Fruit fly (Drosophila melanogaster): ENCODE results near the gene Ube4A.
A peak's percentile ranks its signal among the peaks of the same experiment; 100 is the strongest.

The Ube4A gene

DNA sequence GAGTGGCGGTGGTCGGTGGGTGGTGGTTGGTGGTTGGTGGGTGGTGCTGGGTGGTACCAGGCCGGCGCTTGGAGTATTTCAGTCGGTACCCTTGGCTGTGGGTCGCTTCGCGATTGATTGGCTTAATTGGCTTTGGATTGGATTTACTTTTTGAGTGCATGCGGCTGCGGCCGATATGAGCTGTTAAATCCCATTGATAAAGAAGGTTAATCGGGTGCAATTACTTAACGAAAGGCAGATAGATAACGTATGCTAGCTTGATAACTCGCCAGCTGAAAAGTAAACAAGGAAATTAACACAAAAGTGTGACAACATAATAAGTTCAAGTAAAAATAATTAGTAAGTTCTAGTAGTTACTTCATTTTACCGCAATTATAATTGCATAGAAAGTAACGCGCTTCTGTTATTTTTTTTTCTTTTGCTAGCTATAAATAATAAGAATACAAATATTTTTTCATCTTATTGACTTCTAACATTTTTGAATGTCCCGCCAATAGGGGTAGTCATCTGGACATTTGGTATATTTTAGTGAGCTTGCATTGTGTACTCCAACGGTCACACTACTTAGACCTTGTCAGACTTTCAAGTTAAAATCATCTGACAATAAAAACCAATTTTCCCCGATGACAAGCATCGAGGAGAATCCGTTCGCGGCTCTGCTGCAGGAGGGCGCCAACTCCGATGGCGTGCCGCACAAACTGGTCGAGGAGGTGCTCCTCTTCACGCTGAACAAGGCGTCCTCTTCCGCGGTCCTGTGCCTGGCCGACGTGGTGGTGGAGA is at the start of gene Ube4A, which contains the start of gene CG31636:
Ube4A (plus strand) TSS at position 549 of the 780 bp plus-strand sequence.
CG31636 (minus strand) TSS at position 184 of the 780 bp plus-strand sequence.
- TF ChIP-seq Vsx2 (GFP tag; optimal IDR thresholded peaks at IDR 0.05; ENCODE audit: partially characterized antibody) (peak; percentile 64), jim (GFP tag; optimal IDR thresholded peaks at IDR 0.05) (no peak), Rel (GFP tag; optimal IDR thresholded peaks at IDR 0.05) (no peak), Rel (tag; optimal IDR thresholded peaks at IDR 0.05) (peak; percentile 51), Mio (GFP tag; optimal IDR thresholded peaks at IDR 0.05) (no peak)

dm6 chr2L:6610683-6611373 is 47.5 kb upstream of the Ube4A start, which contains the start of gene CG11050:
Gene CG11050, plus strand, starts transcription at chr2L:6611011.
- peak; percentile 93 for TF ChIP-seq Jra (GFP tag; optimal IDR thresholded peaks at IDR 0.05)
- no peak for TF ChIP-seq usp (GFP tag; optimal IDR thresholded peaks at IDR 0.05)
- TF ChIP-seq sage (GFP tag; optimal IDR thresholded peaks at IDR 0.05) = no peak
- TF ChIP-seq pan (optimal IDR thresholded peaks at IDR 0.05) = no peak
- TF ChIP-seq Sp1 (GFP tag; optimal IDR thresholded peaks at IDR 0.05) = peak; percentile 33
- no peak for TF ChIP-seq Rel (GFP tag; optimal IDR thresholded peaks at IDR 0.05)
- TF ChIP-seq Rel (tag; optimal IDR thresholded peaks at IDR 0.05) = peak; percentile 50
- peak; percentile 56 for TF ChIP-seq fru (GFP tag; optimal IDR thresholded peaks at IDR 0.05)
- TF ChIP-seq ey (GFP tag; optimal IDR thresholded peaks at IDR 0.05) = peak; percentile 58
- no peak for TF ChIP-seq Dif (GFP tag; optimal IDR thresholded peaks at IDR 0.05; ENCODE audit: partially characterized antibody)
- no peak for TF ChIP-seq dl (GFP tag; optimal IDR thresholded peaks at IDR 0.05; ENCODE audit: insufficient read depth in 1 of 2, partially characterized antibody in 2 of 2)
- peak; percentile 37 for TF ChIP-seq Vsx2 (GFP tag; optimal IDR thresholded peaks at IDR 0.05; ENCODE audit: partially characterized antibody)
- TF ChIP-seq jim (GFP tag; optimal IDR thresholded peaks at IDR 0.05) = no peak
- no peak for TF ChIP-seq CG32264 (GFP tag; optimal IDR thresholded peaks at IDR 0.05)
- TF ChIP-seq h (GFP tag; optimal IDR thresholded peaks at IDR 0.05) = peak; percentile 56
- TF ChIP-seq tai (GFP tag; optimal IDR thresholded peaks at IDR 0.05) = peak; percentile 68
- TF ChIP-seq foxo (GFP tag; optimal IDR thresholded peaks at IDR 0.05) = peak in 1 of 2 experiments; percentile 74
- no peak for TF ChIP-seq GATAd (GFP tag; optimal IDR thresholded peaks at IDR 0.05)
- TF ChIP-seq Hnf4 (GFP tag; optimal IDR thresholded peaks at IDR 0.05) = peak; percentile 64
- peak; percentile 54 for TF ChIP-seq br (GFP tag; optimal IDR thresholded peaks at IDR 0.05)
- TF ChIP-seq lola (GFP tag; optimal IDR thresholded peaks at IDR 0.05) = no peak
- TF ChIP-seq dsf (GFP tag; optimal IDR thresholded peaks at IDR 0.05; ENCODE audit: borderline replicate concordance) = no peak
- peak; percentile 34 for TF ChIP-seq CrebA (GFP tag; optimal IDR thresholded peaks at IDR 0.05; ENCODE audit: borderline replicate concordance)
- peak; percentile 5 for TF ChIP-seq Hr83 (GFP tag; optimal IDR thresholded peaks at IDR 0.05; ENCODE audit: poor library complexity, severe bottlenecking)
- peak; percentile 18 for TF ChIP-seq psq (GFP tag; optimal IDR thresholded peaks at IDR 0.05)
- TF ChIP-seq CG9705 (GFP tag; optimal IDR thresholded peaks at IDR 0.05) = no peak
- peak; percentile 29 for TF ChIP-seq OdsH (GFP tag; optimal IDR thresholded peaks at IDR 0.05)
- TF ChIP-seq dmrt93B (GFP tag; optimal IDR thresholded peaks at IDR 0.05) = no peak
- TF ChIP-seq N (GFP tag; optimal IDR thresholded peaks at IDR 0.05) = no peak
- no peak for TF ChIP-seq brk (GFP tag; optimal IDR thresholded peaks at IDR 0.05)
- no peak for TF ChIP-seq Myc (optimal IDR thresholded peaks at IDR 0.05)
- TF ChIP-seq Dfd (GFP tag; optimal IDR thresholded peaks at IDR 0.05) = no peak
- TF ChIP-seq Hr78 (GFP tag; optimal IDR thresholded peaks at IDR 0.05) = no peak
- no peak for TF ChIP-seq woc (GFP tag; optimal IDR thresholded peaks at IDR 0.05)
- TF ChIP-seq rgr (GFP tag; optimal IDR thresholded peaks at IDR 0.05) = peak; percentile 76
- TF ChIP-seq Abd-B (GFP tag; optimal IDR thresholded peaks at IDR 0.05) = no peak
- TF ChIP-seq Mio (GFP tag; optimal IDR thresholded peaks at IDR 0.05) = no peak
- TF ChIP-seq sv (GFP tag; optimal IDR thresholded peaks at IDR 0.05) = peak; percentile 27
- peak; percentile 50 for TF ChIP-seq HLH106 (tag; optimal IDR thresholded peaks at IDR 0.05)

All from whole organism, wandering third instar larva.